Worm (Caenorhabditis elegans) whole organism, late embryonic: ENCODE measurements around the gene his-32.

Experiments
- F13H6.1 ChIP-seq: sonication (generic microtip); optimal IDR thresholded peaks from 2 replicates; lab custom pipeline; 2016; ENCODE audit warnings: missing genetic modification characterization, missing compliant biosample characterization
- K02D7.2 ChIP-seq: sonication (generic microtip); optimal IDR thresholded peaks from 2 replicates; lab custom pipeline; 2017; ENCODE audit warnings: mild to moderate bottlenecking, missing genetic modification characterization, missing compliant biosample characterization
- ahr-1 ChIP-seq: sonication (generic microtip); optimal IDR thresholded peaks from 2 replicates; lab custom pipeline; 2016; ENCODE audit warnings: missing genetic modification characterization, missing compliant biosample characterization
- ama-1 ChIP-seq: fragments of 150-350 bp; optimal IDR thresholded peaks from 2 replicates; lab custom pipeline; 2014
- ceh-14 ChIP-seq: sonication (generic microtip); optimal IDR thresholded peaks from 2 replicates; lab custom pipeline; 2016; ENCODE audit warnings: missing genotype, missing genetic modification characterization, missing compliant biosample characterization
- ceh-18 ChIP-seq: sonication (generic microtip); optimal IDR thresholded peaks from 2 replicates; lab custom pipeline; 2016; ENCODE audit warnings: missing genetic modification characterization, missing compliant biosample characterization
- ceh-19 ChIP-seq: fragments of 200-800 bp; sonication (Bioruptor generic); optimal IDR thresholded peaks from 2 replicates; lab custom pipeline; 2018; ENCODE audit warnings: mild to moderate bottlenecking, missing genetic modification characterization, missing compliant biosample characterization
- ceh-2 ChIP-seq: sonication (generic microtip); optimal IDR thresholded peaks from 2 replicates; lab custom pipeline; 2016; ENCODE audit warnings: missing genotype, missing genetic modification characterization, missing compliant biosample characterization
- ceh-22 ChIP-seq: sonication (generic microtip); optimal IDR thresholded peaks from 2 replicates; lab custom pipeline; 2017; ENCODE audit warnings: missing biosample characterization, missing genetic modification characterization
- ceh-24 ChIP-seq: sonication (generic microtip); optimal IDR thresholded peaks from 2 replicates; lab custom pipeline; 2016; ENCODE audit warnings: mild to moderate bottlenecking, missing genetic modification characterization, missing compliant biosample characterization
- ceh-30 ChIP-seq: fragments of 150-350 bp; optimal IDR thresholded peaks from 2 replicates; lab custom pipeline; 2014; ENCODE audit warnings: missing biosample characterization, missing genetic modification characterization
- ceh-31 ChIP-seq: sonication (generic microtip); optimal IDR thresholded peaks from 2 replicates; lab custom pipeline; 2016; ENCODE audit warnings: missing genetic modification characterization, missing compliant biosample characterization
- ceh-34 ChIP-seq: sonication (generic microtip); optimal IDR thresholded peaks from 2 replicates; lab custom pipeline; 2016; ENCODE audit warnings: mild to moderate bottlenecking, missing genetic modification characterization, missing compliant biosample characterization
- ceh-45 ChIP-seq: fragments of 200-800 bp; sonication (Bioruptor generic); IDR thresholded peaks from 2 replicates; pipeline ENCODE4 v1.3.6; 2022; ENCODE audit warnings: missing genetic modification reagents, missing genetic modification characterization, missing compliant biosample characterization
- ceh-48 ChIP-seq: sonication (generic microtip); optimal IDR thresholded peaks from 2 replicates; lab custom pipeline; 2016; ENCODE audit warnings: missing genetic modification characterization, inconsistent platforms, missing compliant biosample characterization
- ceh-9 ChIP-seq: sonication (generic microtip); optimal IDR thresholded peaks from 2 replicates; lab custom pipeline; 2016; ENCODE audit warnings: mild to moderate bottlenecking, missing genetic modification characterization, inconsistent platforms, missing compliant biosample characterization
- che-1 ChIP-seq: sonication (generic microtip); optimal IDR thresholded peaks from 2 replicates; lab custom pipeline; 2016; ENCODE audit warnings: mild to moderate bottlenecking, missing genetic modification characterization, missing compliant biosample characterization
- dmd-4 ChIP-seq: sonication (generic microtip); optimal IDR thresholded peaks from 2 replicates; lab custom pipeline; 2016; ENCODE audit warnings: borderline replicate concordance, missing genetic modification characterization, missing compliant biosample characterization
- dve-1 ChIP-seq: sonication (generic microtip); optimal IDR thresholded peaks from 2 replicates; lab custom pipeline; 2017; ENCODE audit warnings: antibody characterized with exemption, mild to moderate bottlenecking, missing genetic modification characterization, missing compliant biosample characterization
- elt-2 ChIP-seq: sonication (generic microtip); optimal IDR thresholded peaks from 2 replicates; lab custom pipeline; 2016; ENCODE audit warnings: missing genetic modification reagents, missing genetic modification characterization, missing compliant biosample characterization
- elt-4 ChIP-seq: sonication (generic microtip); optimal IDR thresholded peaks from 2 replicates; lab custom pipeline; 2016; ENCODE audit warnings: missing genetic modification characterization, missing compliant biosample characterization
- ets-4 ChIP-seq: sonication (generic microtip); optimal IDR thresholded peaks from 2 replicates; lab custom pipeline; 2016; ENCODE audit warnings: missing genetic modification characterization, missing compliant biosample characterization
- fax-1 ChIP-seq: sonication (generic microtip); optimal IDR thresholded peaks from 2 replicates; lab custom pipeline; 2016; ENCODE audit warnings: missing genotype, missing genetic modification characterization, missing compliant biosample characterization
- gmeb-2 ChIP-seq: sonication (generic microtip); optimal IDR thresholded peaks from 2 replicates; lab custom pipeline; 2016; ENCODE audit warnings: missing genetic modification characterization, inconsistent platforms, missing compliant biosample characterization
- hlh-13 ChIP-seq: fragments of 200-800 bp; sonication (Bioruptor generic); optimal IDR thresholded peaks from 2 replicates; lab custom pipeline; 2018; ENCODE audit warnings: mild to moderate bottlenecking, missing genetic modification characterization, missing compliant biosample characterization
- hlh-15 ChIP-seq: sonication (generic microtip); optimal IDR thresholded peaks from 2 replicates; lab custom pipeline; 2016; ENCODE audit warnings: missing genetic modification characterization, missing compliant biosample characterization
- hlh-30 ChIP-seq: sonication (generic microtip); optimal IDR thresholded peaks from 2 replicates; lab custom pipeline; 2017; ENCODE audit warnings: antibody characterized with exemption, missing genetic modification characterization, missing compliant biosample characterization; ENCODE audit not compliant: insufficient read depth
- hlh-6 ChIP-seq: sonication (generic microtip); optimal IDR thresholded peaks from 2 replicates; lab custom pipeline; 2016; ENCODE audit warnings: missing genotype, missing genetic modification characterization, missing compliant biosample characterization
- hlh-8 ChIP-seq: sonication (generic microtip); optimal IDR thresholded peaks from 2 replicates; lab custom pipeline; 2016; ENCODE audit warnings: missing genotype, missing genetic modification characterization, missing compliant biosample characterization
- lin-11 ChIP-seq: fragments of 200-800 bp; sonication (Bioruptor generic); optimal IDR thresholded peaks from 2 replicates; lab custom pipeline; 2018; ENCODE audit warnings: mild to moderate bottlenecking, missing genetic modification characterization, missing compliant biosample characterization
- madf-2 ChIP-seq: sonication (generic microtip); optimal IDR thresholded peaks from 2 replicates; lab custom pipeline; 2017; ENCODE audit warnings: missing genetic modification characterization, missing compliant biosample characterization
- mec-3 ChIP-seq: sonication (generic microtip); optimal IDR thresholded peaks from 2 replicates; lab custom pipeline; 2016; ENCODE audit warnings: borderline replicate concordance, missing genetic modification characterization, missing compliant biosample characterization
- nfya-1 ChIP-seq: sonication (generic microtip); optimal IDR thresholded peaks from 2 replicates; lab custom pipeline; 2017; ENCODE audit warnings: missing genetic modification characterization, mild to moderate bottlenecking, missing compliant biosample characterization, antibody characterized with exemption, moderate library complexity
- nhr-11 ChIP-seq: fragments of 150-350 bp; optimal IDR thresholded peaks from 2 replicates; lab custom pipeline; 2014; ENCODE audit warnings: missing biosample characterization, missing genetic modification characterization
- nhr-232 ChIP-seq: sonication (generic microtip); optimal IDR thresholded peaks from 2 replicates; lab custom pipeline; 2016; ENCODE audit warnings: missing genetic modification characterization, missing compliant biosample characterization
- odd-2 ChIP-seq: sonication (generic microtip); optimal IDR thresholded peaks from 2 replicates; lab custom pipeline; 2017; ENCODE audit warnings: antibody characterized with exemption, mild to moderate bottlenecking, missing genetic modification characterization, missing compliant biosample characterization
- pros-1 ChIP-seq: fragments of 150-350 bp; optimal IDR thresholded peaks from 2 replicates; lab custom pipeline; 2014; ENCODE audit warnings: missing biosample characterization, missing genetic modification reagents, missing genetic modification characterization
- ref-2 ChIP-seq: sonication (generic microtip); optimal IDR thresholded peaks from 2 replicates; lab custom pipeline; 2016; ENCODE audit warnings: missing genetic modification characterization, missing compliant biosample characterization
- rnt-1 ChIP-seq: sonication (generic microtip); optimal IDR thresholded peaks from 2 replicates; lab custom pipeline; 2016; ENCODE audit warnings: missing genetic modification characterization, missing compliant biosample characterization
- sdc-2 ChIP-seq: sonication (generic microtip); optimal IDR thresholded peaks from 2 replicates; lab custom pipeline; 2016; ENCODE audit warnings: missing genotype, missing genetic modification characterization, missing compliant biosample characterization
- sox-2 ChIP-seq: fragments of 200-800 bp; sonication (Bioruptor generic); IDR thresholded peaks from 2 replicates; pipeline ENCODE4 v1.3.6; 2022; ENCODE audit warnings: missing genetic modification reagents, missing genetic modification characterization, missing compliant biosample characterization
- sox-4 ChIP-seq: sonication (generic microtip); optimal IDR thresholded peaks from 2 replicates; lab custom pipeline; 2017; ENCODE audit warnings: mild to moderate bottlenecking, missing genetic modification characterization, inconsistent platforms, missing compliant biosample characterization
- syd-9 ChIP-seq: sonication (generic microtip); optimal IDR thresholded peaks from 2 replicates; lab custom pipeline; 2016; ENCODE audit warnings: mild to moderate bottlenecking, missing genetic modification characterization, moderate library complexity, missing compliant biosample characterization
- tbx-2 ChIP-seq: sonication (generic microtip); optimal IDR thresholded peaks from 2 replicates; lab custom pipeline; 2016; ENCODE audit warnings: missing genetic modification characterization, missing compliant biosample characterization
- tbx-7 ChIP-seq: sonication (generic microtip); optimal IDR thresholded peaks from 2 replicates; lab custom pipeline; 2016; ENCODE audit warnings: missing genotype, missing genetic modification characterization, missing compliant biosample characterization
- ttx-3 ChIP-seq: sonication (generic microtip); optimal IDR thresholded peaks from 2 replicates; lab custom pipeline; 2016; ENCODE audit warnings: missing genetic modification reagents, missing genetic modification characterization, missing compliant biosample characterization
- unc-3 ChIP-seq, 2 experiments: fragments of 200-800 bp in 1 of 2; sonication (Bioruptor generic) in 1 of 2; sonication (generic microtip) in 1 of 2; conservative IDR thresholded peaks in 1 of 2; optimal IDR thresholded peaks in 1 of 2; 2 replicates each; pipeline versions ENCODE4 v1.3.6 to Lab custom; 2016 to 2022; ENCODE audit warnings: missing compliant biosample characterization in 2 of 2, missing genetic modification characterization in 2 of 2, missing genetic modification reagents in 1 of 2
- unc-42 ChIP-seq: sonication (generic microtip); optimal IDR thresholded peaks from 2 replicates; lab custom pipeline; 2016; ENCODE audit warnings: missing genotype, missing genetic modification characterization, missing compliant biosample characterization
- unc-55 ChIP-seq: sonication (generic microtip); optimal IDR thresholded peaks from 2 replicates; lab custom pipeline; 2017; ENCODE audit warnings: missing biosample characterization, missing genetic modification reagents, missing genetic modification characterization
- unc-86 ChIP-seq: sonication (generic microtip); optimal IDR thresholded peaks from 2 replicates; lab custom pipeline; 2016; ENCODE audit warnings: missing genetic modification characterization, missing compliant biosample characterization

his-32 gene

ce11 chrIV:8369135-8369534 lies 35.0 kb downstream of the his-32 start, which contains the start of gene D2096.6:
TSS of gene D2096.6 (minus strand) at chrIV:8369235.
- TF ChIP-seq fax-1 (tag; lab: Kevin White, UChicago) (no peak), ttx-3 (tag; lab: Kevin White, UChicago) (no peak)

- TF ChIP-seq nhr-232 (peak; percentile 82), ceh-24 (no peak), ceh-19 (GFP tag; lab: Kevin White, UChicago) (peak; percentile 75), elt-2 (peak; percentile 94), ets-4 (tag; lab: Kevin White, UChicago) (peak; percentile 34), ref-2 (tag; lab: Kevin White, UChicago) (peak; percentile 92), nhr-11 (tag; lab: Kevin White, UChicago) (no peak), hlh-8 (tag; lab: Kevin White, UChicago) (peak; percentile 66), ceh-22 (no peak), sox-4 (tag; lab: Kevin White, UChicago) (peak; percentile 78), rnt-1 (tag; lab: Kevin White, UChicago) (peak; percentile 50), hlh-30 (tag; lab: Kevin White, UChicago) (peak; percentile 56), hlh-15 (tag; lab: Kevin White, UChicago) (peak; percentile 67), unc-55 (GFP tag; lab: Kevin White, UChicago) (peak; percentile 65), ceh-48 (tag; lab: Kevin White, UChicago) (peak; percentile 77), F13H6.1 (tag; lab: Kevin White, UChicago) (peak; percentile 64), dmd-4 (tag; lab: Kevin White, UChicago) (peak; percentile 31), dve-1 (tag; lab: Kevin White, UChicago) (peak; percentile 85), ceh-18 (tag; lab: Kevin White, UChicago) (peak; percentile 59), ceh-45 (GFP tag; lab: Robert Waterston, UW) (peak; percentile 52; the same call in 1 of the 2 replicates), odd-2 (tag; lab: Kevin White, UChicago) (peak; percentile 79), pros-1 (tag; lab: Kevin White, UChicago) (peak; percentile 49), unc-42 (tag; lab: Kevin White, UChicago) (peak; percentile 61), ceh-2 (tag; lab: Kevin White, UChicago) (peak; percentile 77), gmeb-2 (tag; lab: Kevin White, UChicago) (peak; percentile 81), madf-2 (tag; lab: Kevin White, UChicago) (peak; percentile 86), tbx-2 (tag; lab: Kevin White, UChicago) (peak; percentile 86), ama-1 (lab: Kevin White, UChicago) (no peak), hlh-6 (tag; lab: Kevin White, UChicago) (peak; percentile 89), ceh-9 (tag; lab: Kevin White, UChicago) (peak; percentile 9), sdc-2 (tag; lab: Kevin White, UChicago) (peak; percentile 77), ceh-14 (tag; lab: Kevin White, UChicago) (peak; percentile 62), ceh-30 (peak; percentile 53), elt-4 (tag; lab: Kevin White, UChicago) (no peak), che-1 (tag; lab: Kevin White, UChicago) (peak; percentile 86), syd-9 (tag; lab: Kevin White, UChicago) (peak; percentile 89), K02D7.2 (tag; lab: Kevin White, UChicago) (peak; percentile 51), tbx-7 (tag; lab: Kevin White, UChicago) (peak; percentile 34), ceh-34 (tag; lab: Kevin White, UChicago) (peak; percentile 87), nfya-1 (peak; percentile 67), fax-1 (tag; lab: Kevin White, UChicago) (peak; percentile 66), unc-86 (peak; percentile 84), mec-3 (tag; lab: Kevin White, UChicago) (no peak), ceh-31 (tag; lab: Kevin White, UChicago) (peak; percentile 72), ahr-1 (peak; percentile 33), sox-2 (GFP tag; lab: Robert Waterston, UW) (peak; percentile 72), unc-3 (GFP tag; conservative IDR thresholded peaks at IDR 0.05; lab: Robert Waterston, UW) (peak; percentile 65; the same call in 1 of the 2 replicates), unc-3 (tag; optimal IDR thresholded peaks at IDR 0.05; lab: Kevin White, UChicago) (peak; percentile 79), lin-11 (tag; lab: Kevin White, UChicago) (peak; percentile 84), hlh-13 (GFP tag; lab: Kevin White, UChicago) (peak; percentile 83)
Measured at ce11 chrIV:8375381-8375780, 41.3 kb downstream of the his-32 start.
